Worm (Caenorhabditis elegans) whole organism, L1 larva: ENCODE measurements around the gene F59A7.7.

Experiments used
- aha-1 ChIP-seq: fragments of 150-350 bp; optimal IDR thresholded peaks from 2 replicates; lab custom pipeline; 2014; ENCODE audit warnings: missing biosample characterization, missing genetic modification characterization
- ama-1 ChIP-seq: fragments of 150-350 bp; optimal IDR thresholded peaks from 2 replicates; lab custom pipeline; 2014
- blmp-1 ChIP-seq: fragments of 150-350 bp; optimal IDR thresholded peaks from 2 replicates; lab custom pipeline; 2014; ENCODE audit warnings: missing biosample characterization, missing genetic modification characterization
- ceh-8 ChIP-seq: fragments of 200-800 bp; sonication (Bioruptor generic); optimal IDR thresholded peaks from 2 replicates; lab custom pipeline; 2018; ENCODE audit warnings: mild to moderate bottlenecking, missing genetic modification characterization, moderate library complexity, missing compliant biosample characterization
- ceh-82 ChIP-seq, 3 experiments: fragments of 150-350 bp in 1 of 3; sonication (generic microtip) in 2 of 3; optimal IDR thresholded peaks; 2 replicates each; lab custom pipeline; 2014 to 2017; ENCODE audit warnings: missing biosample characterization in 3 of 3, missing genetic modification characterization in 3 of 3
- ceh-88 ChIP-seq: fragments of 200-800 bp; sonication (Bioruptor generic); IDR thresholded peaks from 2 replicates; pipeline ENCODE4 v1.3.6; 2022; ENCODE audit warnings: missing genetic modification characterization, missing compliant biosample characterization
- ces-1 ChIP-seq: fragments of 150-350 bp; optimal IDR thresholded peaks from 2 replicates; lab custom pipeline; 2014; ENCODE audit warnings: missing biosample characterization, missing genetic modification reagents, missing genetic modification characterization
- dpl-1 ChIP-seq, 3 experiments: fragments of 150-350 bp in 2 of 3; sonication (generic microtip) in 1 of 3; optimal IDR thresholded peaks; 2 replicates each; lab custom pipeline; 2014 to 2017; ENCODE audit warnings: missing biosample characterization in 3 of 3, missing genetic modification characterization in 3 of 3, missing genetic modification reagents in 3 of 3
- egl-13 ChIP-seq: sonication (generic microtip); optimal IDR thresholded peaks from 2 replicates; lab custom pipeline; 2016; ENCODE audit warnings: missing genotype, missing genetic modification reagents, missing genetic modification characterization, missing compliant biosample characterization
- elt-2 ChIP-seq: sonication (generic microtip); optimal IDR thresholded peaks from 2 replicates; lab custom pipeline; 2016; ENCODE audit warnings: missing genetic modification characterization, mild to moderate bottlenecking, inconsistent platforms, missing compliant biosample characterization, missing genetic modification reagents
- fkh-4 ChIP-seq: sonication (generic microtip); optimal IDR thresholded peaks from 2 replicates; lab custom pipeline; 2016; ENCODE audit warnings: missing compliant biosample characterization, missing genetic modification characterization, borderline replicate concordance
- fkh-8 ChIP-seq: sonication (generic microtip); optimal IDR thresholded peaks from 2 replicates; lab custom pipeline; 2016; ENCODE audit warnings: mild to moderate bottlenecking, missing genetic modification characterization, missing compliant biosample characterization
- grh-1 ChIP-seq: fragments of 200-800 bp; sonication (Bioruptor generic); IDR thresholded peaks from 2 replicates; pipeline ENCODE4 v1.3.6; 2022; ENCODE audit warnings: missing genetic modification reagents, missing genetic modification characterization, missing compliant biosample characterization
- hlh-17 ChIP-seq: fragments of 200-800 bp; sonication (Bioruptor generic); optimal IDR thresholded peaks from 2 replicates; lab custom pipeline; 2018; ENCODE audit warnings: missing genetic modification characterization, mild to moderate bottlenecking, missing compliant biosample characterization, moderate library complexity, borderline replicate concordance
- lin-13 ChIP-seq: fragments of 150-350 bp; optimal IDR thresholded peaks from 2 replicates; lab custom pipeline; 2014; ENCODE audit warnings: missing biosample characterization, missing genetic modification reagents, missing genetic modification characterization
- lin-14 ChIP-seq: fragments of 200-800 bp; sonication (Bioruptor generic); optimal IDR thresholded peaks from 2 replicates; lab custom pipeline; 2018; ENCODE audit warnings: mild to moderate bottlenecking, missing genetic modification characterization, moderate library complexity, missing compliant biosample characterization
- lin-35 ChIP-seq, 2 experiments: fragments of 150-350 bp; optimal IDR thresholded peaks; 2 replicates each; lab custom pipeline; 2014; ENCODE audit warnings: missing biosample characterization in 2 of 2, missing genetic modification characterization in 2 of 2, missing genetic modification reagents in 2 of 2
- lin-39 ChIP-seq: fragments of 150-350 bp; optimal IDR thresholded peaks from 2 replicates; lab custom pipeline; 2014; ENCODE audit warnings: missing biosample characterization, missing genetic modification reagents, missing genetic modification characterization
- mab-9 ChIP-seq: fragments of 200-800 bp; sonication (Bioruptor generic); IDR thresholded peaks from 2 replicates; pipeline ENCODE4 v1.3.6; 2022; ENCODE audit warnings: missing genetic modification reagents, missing genetic modification characterization, missing compliant biosample characterization
- mdl-1 ChIP-seq, 2 experiments: fragments of 150-350 bp; optimal IDR thresholded peaks; 2 replicates each; lab custom pipeline; 2014 to 2017; ENCODE audit warnings: missing biosample characterization in 2 of 2, missing genetic modification characterization in 2 of 2, inconsistent platforms in 1 of 2
- nhr-11 ChIP-seq: fragments of 150-350 bp; optimal IDR thresholded peaks from 2 replicates; lab custom pipeline; 2014; ENCODE audit warnings: missing biosample characterization, missing genetic modification characterization
- nhr-47 ChIP-seq: sonication (generic microtip); optimal IDR thresholded peaks from 2 replicates; lab custom pipeline; 2016; ENCODE audit warnings: mild to moderate bottlenecking, missing genetic modification characterization, moderate library complexity, missing compliant biosample characterization
- nhr-71 ChIP-seq: sonication (generic microtip); optimal IDR thresholded peaks from 2 replicates; lab custom pipeline; 2016; ENCODE audit warnings: mild to moderate bottlenecking, missing genetic modification characterization, moderate library complexity, missing compliant biosample characterization
- nhr-76 ChIP-seq: sonication (generic microtip); optimal IDR thresholded peaks from 2 replicates; lab custom pipeline; 2017; ENCODE audit warnings: missing biosample characterization, missing genetic modification characterization
- nhr-90 ChIP-seq: sonication (generic microtip); optimal IDR thresholded peaks from 2 replicates; lab custom pipeline; 2016; ENCODE audit warnings: mild to moderate bottlenecking, missing genetic modification characterization, missing compliant biosample characterization; ENCODE audit not compliant: poor library complexity
- pag-3 ChIP-seq: sonication (generic microtip); optimal IDR thresholded peaks from 2 replicates; lab custom pipeline; 2017; ENCODE audit warnings: missing genetic modification characterization, mild to moderate bottlenecking, missing compliant biosample characterization, antibody characterized with exemption, borderline replicate concordance; ENCODE audit not compliant: insufficient read depth
- pqm-1 ChIP-seq: sonication (generic microtip); optimal IDR thresholded peaks from 3 replicates; lab custom pipeline; 2017; ENCODE audit warnings: missing biosample characterization, missing genetic modification characterization
- rnt-1 ChIP-seq: sonication (generic microtip); optimal IDR thresholded peaks from 2 replicates; lab custom pipeline; 2016; ENCODE audit warnings: mild to moderate bottlenecking, missing genetic modification characterization, moderate library complexity, missing compliant biosample characterization
- skn-1 ChIP-seq: fragments of 150-350 bp; optimal IDR thresholded peaks from 2 replicates; lab custom pipeline; 2014; ENCODE audit warnings: missing biosample characterization, missing genetic modification characterization
- snpc-4 ChIP-seq: fragments of 150-350 bp; optimal IDR thresholded peaks from 2 replicates; lab custom pipeline; 2014; ENCODE audit warnings: missing biosample characterization, missing genetic modification characterization
- snu-23 ChIP-seq: sonication (generic microtip); optimal IDR thresholded peaks from 2 replicates; lab custom pipeline; 2016; ENCODE audit warnings: missing genetic modification characterization, missing compliant biosample characterization
- sox-4 ChIP-seq: sonication (generic microtip); optimal IDR thresholded peaks from 2 replicates; lab custom pipeline; 2016; ENCODE audit warnings: missing genetic modification characterization, missing compliant biosample characterization
- sup-37 ChIP-seq: fragments of 200-800 bp; sonication (Bioruptor generic); optimal IDR thresholded peaks from 2 replicates; lab custom pipeline; 2018; ENCODE audit warnings: mild to moderate bottlenecking, missing genetic modification characterization, missing compliant biosample characterization
- swsn-7 ChIP-seq: sonication (generic microtip); optimal IDR thresholded peaks from 2 replicates; lab custom pipeline; 2016; ENCODE audit warnings: missing genetic modification characterization, missing compliant biosample characterization
- tbx-2 ChIP-seq: sonication (generic microtip); optimal IDR thresholded peaks from 2 replicates; lab custom pipeline; 2016; ENCODE audit warnings: missing genetic modification characterization, missing compliant biosample characterization
- tlp-1 ChIP-seq: fragments of 150-350 bp; optimal IDR thresholded peaks from 2 replicates; lab custom pipeline; 2014; ENCODE audit warnings: missing biosample characterization, missing genetic modification characterization
- xbp-1 ChIP-seq: sonication (generic microtip); optimal IDR thresholded peaks from 2 replicates; lab custom pipeline; 2016; ENCODE audit warnings: missing genetic modification characterization, missing compliant biosample characterization
- zag-1 ChIP-seq: fragments of 150-350 bp; optimal IDR thresholded peaks from 2 replicates; lab custom pipeline; 2014; ENCODE audit warnings: missing biosample characterization, missing genetic modification characterization
- ztf-11 ChIP-seq, 2 experiments: sonication (generic microtip); optimal IDR thresholded peaks; 2 replicates each; lab custom pipeline; 2016 to 2017; ENCODE audit warnings: missing genetic modification characterization in 2 of 2, missing biosample characterization in 1 of 2, missing compliant biosample characterization in 1 of 2

F59A7.7 gene

DNA sequence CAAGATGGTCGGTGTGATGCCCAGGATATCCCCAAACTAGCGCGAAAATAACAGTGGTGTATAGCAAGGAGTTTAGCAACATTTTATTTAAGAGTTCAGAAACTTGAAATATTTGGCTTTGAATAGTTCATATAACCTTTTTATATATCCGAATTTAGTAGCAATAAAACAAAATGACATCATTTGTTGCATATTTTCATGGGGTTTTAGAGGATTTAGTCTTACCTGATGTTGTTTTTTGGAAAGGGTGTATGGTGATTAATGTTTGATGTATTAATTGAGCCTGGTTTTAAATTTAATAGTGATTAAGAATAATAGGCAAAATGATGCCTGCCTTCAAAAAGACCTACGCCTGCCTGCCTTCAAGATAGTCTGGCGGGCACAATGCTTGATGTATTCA lies 4.6 kb downstream of the F59A7.7 start, which contains the start of gene F59A7.2:
Gene F59A7.2 (minus strand): TSS at position 101 of the 400 bp plus-strand sequence.
- no peak for TF ChIP-seq ces-1 (GFP tag; lab: Kevin White, UChicago)

DNA sequence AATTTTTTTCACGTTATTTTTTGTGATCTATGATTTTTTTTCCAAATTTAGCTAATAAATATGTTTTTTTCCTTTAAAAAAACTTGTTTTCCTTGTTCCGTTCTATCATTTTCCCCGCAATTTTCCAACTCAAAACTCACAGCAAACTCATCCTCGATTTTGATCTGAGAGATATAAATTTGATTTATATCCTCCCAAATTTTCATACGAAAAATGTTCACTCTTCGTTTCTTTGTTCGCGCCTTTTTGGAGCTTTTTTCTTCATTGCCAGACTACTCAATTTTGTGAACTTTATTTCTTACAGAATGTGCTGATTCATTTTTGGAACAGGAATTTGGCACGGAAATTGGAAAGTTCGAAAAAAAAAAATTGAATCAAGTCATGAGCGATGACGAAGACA lies 6.8 kb downstream of the F59A7.7 start, which contains the start of gene F59A7.14:
Gene F59A7.14 (plus strand): TSS at position 301 of the 400 bp plus-strand sequence.
- TF ChIP-seq egl-13 (tag; lab: Kevin White, UChicago): no peak
- TF ChIP-seq ztf-11 (tag; optimal IDR thresholded peaks at IDR 0.05; lab: Kevin White, UChicago): no peak
- TF ChIP-seq tbx-2 (tag; lab: Kevin White, UChicago): no peak

DNA sequence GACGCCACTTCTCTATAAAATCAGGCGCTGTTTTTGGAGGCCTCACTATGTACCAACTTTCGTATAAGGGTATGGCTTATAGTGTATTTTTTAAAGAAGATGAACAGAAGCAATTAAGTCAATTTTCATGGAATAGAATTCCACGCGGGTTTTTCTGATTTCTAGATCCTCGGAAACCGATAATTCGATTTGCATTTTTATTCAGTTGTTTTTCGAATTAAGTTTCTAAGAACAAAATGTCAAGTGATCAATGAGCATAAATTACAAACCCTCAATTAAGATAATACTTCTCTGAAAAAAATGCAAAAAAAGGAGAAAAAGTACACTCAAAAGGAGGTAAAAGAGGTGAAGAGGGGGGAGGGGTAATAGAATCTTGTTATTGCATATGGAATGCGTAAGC lies 9.4 kb downstream of the F59A7.7 start:
- no peak for TF ChIP-seq snpc-4 (tag; lab: Kevin White, UChicago)
- no peak for TF ChIP-seq lin-13
- TF ChIP-seq blmp-1: no peak
- no peak for TF ChIP-seq aha-1 (tag; lab: Kevin White, UChicago)
- no peak for TF ChIP-seq nhr-90 (tag; lab: Kevin White, UChicago)
- no peak for TF ChIP-seq xbp-1 (tag; lab: Kevin White, UChicago)
- no peak for TF ChIP-seq ceh-82 (tag; optimal IDR thresholded peaks at IDR 0.05; lab: Kevin White, UChicago)
- TF ChIP-seq sox-4 (tag; lab: Kevin White, UChicago): no peak
- TF ChIP-seq fkh-8 (tag; lab: Kevin White, UChicago): peak; percentile 59
- no peak for TF ChIP-seq sup-37 (GFP tag; lab: Kevin White, UChicago)
- TF ChIP-seq ztf-11 (tag; optimal IDR thresholded peaks at IDR 0.05; lab: Kevin White, UChicago): no peak
- no peak for TF ChIP-seq tlp-1
- TF ChIP-seq nhr-71 (tag; lab: Kevin White, UChicago): peak; percentile 59
- no peak for TF ChIP-seq ceh-88 (GFP tag; lab: Robert Waterston, UW)
- no peak for TF ChIP-seq mab-9 (GFP tag; lab: Robert Waterston, UW)
- peak; percentile 50 for TF ChIP-seq nhr-47 (tag; lab: Kevin White, UChicago)
- TF ChIP-seq dpl-1 (GFP tag; optimal IDR thresholded peaks at IDR 0.05; lab: Kevin White, UChicago): no peak

DNA sequence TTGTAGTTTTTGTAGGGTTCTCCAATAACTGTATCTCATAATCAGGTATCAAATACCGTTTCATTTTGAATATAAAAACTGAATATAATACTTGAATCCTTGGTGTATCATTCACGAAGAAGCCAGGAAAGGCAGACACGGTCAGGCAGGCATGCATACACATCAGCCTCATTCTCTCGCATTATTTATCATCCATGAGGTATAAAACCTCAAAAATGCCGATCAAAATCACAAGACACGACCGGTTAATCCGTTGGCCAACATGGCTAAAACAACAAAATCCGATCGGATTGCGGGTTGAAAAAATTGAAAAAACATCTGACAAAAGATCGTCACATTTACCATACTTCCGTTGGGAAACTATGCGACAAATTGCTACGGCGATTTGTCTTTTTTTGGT lies 10.5 kb downstream of the F59A7.7 start, which contains the start of gene F59A7.5:
Gene F59A7.5 (plus strand): TSS at position 301 of the 400 bp plus-strand sequence.
- TF ChIP-seq ama-1: no peak
- no peak for TF ChIP-seq pqm-1 (tag; lab: Kevin White, UChicago)
- no peak for TF ChIP-seq snu-23 (GFP tag; lab: Kevin White, UChicago)
- no peak for TF ChIP-seq ceh-8
- no peak for TF ChIP-seq sup-37 (GFP tag; lab: Kevin White, UChicago)
- no peak for TF ChIP-seq lin-39
- no peak for TF ChIP-seq ceh-88 (GFP tag; lab: Robert Waterston, UW)
- no peak for TF ChIP-seq lin-35 (GFP tag; optimal IDR thresholded peaks at IDR 0.05; lab: Kevin White, UChicago)
- TF ChIP-seq nhr-76 (tag; lab: Kevin White, UChicago): no peak
- no peak for TF ChIP-seq fkh-4 (tag; lab: Kevin White, UChicago)
- no peak for TF ChIP-seq pag-3
- TF ChIP-seq elt-2 (tag; lab: Kevin White, UChicago): no peak
- no peak for TF ChIP-seq skn-1 (tag; lab: Kevin White, UChicago)
- no peak for TF ChIP-seq nhr-71 (tag; lab: Kevin White, UChicago)
- no peak for TF ChIP-seq swsn-7 (tag; lab: Kevin White, UChicago)

DNA sequence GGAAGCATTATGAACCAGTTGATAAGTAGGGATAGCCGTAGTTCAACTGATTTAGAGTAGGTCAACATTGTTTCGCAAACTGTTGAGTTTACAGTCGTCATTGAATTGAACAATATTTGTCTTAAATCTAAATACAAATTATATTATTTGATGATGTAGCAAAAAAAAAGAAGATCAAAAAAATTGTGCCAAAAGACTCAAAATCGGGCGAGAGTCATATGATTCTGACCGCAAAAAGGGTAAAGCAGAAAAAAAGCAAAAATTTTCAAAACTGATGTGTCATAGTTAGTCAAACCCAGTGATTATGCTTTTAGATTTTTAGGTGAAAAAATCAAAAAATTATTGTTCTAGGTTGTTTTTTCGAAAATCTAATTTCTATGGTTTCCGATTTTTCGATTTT lies 15.9 kb downstream of the F59A7.7 start, which contains the start of gene srab-13:
Gene srab-13 (minus strand): TSS at position 101 of the 400 bp plus-strand sequence.
- TF ChIP-seq lin-14 (no peak), nhr-11 (tag; lab: Kevin White, UChicago) (no peak), snu-23 (GFP tag; lab: Kevin White, UChicago) (no peak), mdl-1 (tag; optimal IDR thresholded peaks at IDR 0.05; lab: Kevin White, UChicago) (no peak), grh-1 (GFP tag; lab: Robert Waterston, UW) (no peak), zag-1 (tag; lab: Kevin White, UChicago) (no peak), ceh-8 (no peak), nhr-90 (tag; lab: Kevin White, UChicago) (no peak), hlh-17 (GFP tag; lab: Kevin White, UChicago) (no peak), rnt-1 (no peak), aha-1 (tag; lab: Kevin White, UChicago) (no peak)
- TF ChIP-seq, all 84 proteins: peak for 0
